Worm (Caenorhabditis elegans) whole organism, young adult: ENCODE data around the gene let-711.

Source experiments
- B0336.3 ChIP-seq: fragments of 200-800 bp; sonication (Bioruptor generic); IDR thresholded peaks from 2 replicates; pipeline ENCODE4 v1.3.6; 2022; ENCODE audit warnings: missing genetic modification characterization, missing compliant biosample characterization
- F10E7.11 ChIP-seq: sonication (generic microtip); optimal IDR thresholded peaks from 2 replicates; lab custom pipeline; 2017; ENCODE audit warnings: mild to moderate bottlenecking, missing genetic modification characterization, moderate library complexity, missing compliant biosample characterization
- Y53G8AR.9 ChIP-seq: fragments of 200-800 bp; sonication (Bioruptor generic); conservative IDR thresholded peaks from 2 replicates; pipeline ENCODE4 v1.3.6; 2022; ENCODE audit warnings: missing genetic modification reagents, missing genetic modification characterization, missing compliant biosample characterization
- lin-26 ChIP-seq: fragments of 200-800 bp; sonication (Bioruptor generic); IDR thresholded peaks from 2 replicates; pipeline ENCODE4 v1.3.6; 2022; ENCODE audit warnings: missing genetic modification reagents, missing genetic modification characterization, missing compliant biosample characterization
- lsl-1 ChIP-seq: fragments of 200-800 bp; sonication (Bioruptor generic); optimal IDR thresholded peaks from 2 replicates; lab custom pipeline; 2018; ENCODE audit warnings: mild to moderate bottlenecking, missing genetic modification characterization, moderate library complexity, missing compliant biosample characterization
- nfya-1 ChIP-seq: sonication (generic microtip); optimal IDR thresholded peaks from 2 replicates; lab custom pipeline; 2017; ENCODE audit warnings: antibody characterized with exemption, missing compliant biosample characterization, missing genetic modification characterization, borderline replicate concordance; ENCODE audit not compliant: insufficient read depth
- sdz-38 ChIP-seq: sonication (generic microtip); optimal IDR thresholded peaks from 2 replicates; lab custom pipeline; 2016; ENCODE audit warnings: missing genotype, missing genetic modification characterization, missing compliant biosample characterization

DNA sequence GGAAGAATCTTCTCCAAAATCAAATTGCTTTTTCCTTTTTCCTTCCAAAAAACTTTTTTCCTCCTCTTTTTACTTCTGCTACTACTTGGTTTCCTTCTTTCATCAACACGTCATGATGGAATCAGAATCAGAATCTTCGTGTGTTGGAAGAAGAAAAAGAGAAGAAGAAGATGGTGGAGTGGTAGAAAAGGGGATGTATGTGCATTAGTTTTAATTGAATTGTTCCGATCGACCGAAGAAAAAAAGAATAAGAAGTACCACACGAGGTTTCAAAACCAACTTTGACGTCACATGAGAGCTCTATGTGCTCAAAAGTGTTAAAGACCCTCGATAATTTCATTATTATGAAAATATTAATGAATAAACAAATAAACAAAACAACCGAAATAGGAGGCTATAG, 31.7 kb upstream of the let-711 start:
- TF ChIP-seq nfya-1 (tag; lab: Kevin White, UChicago): no peak
- TF ChIP-seq B0336.3 (GFP tag; lab: Robert Waterston, UW): no peak
- TF ChIP-seq sdz-38 (tag; lab: Kevin White, UChicago): no peak
- no peak for TF ChIP-seq Y53G8AR.9
- no peak for TF ChIP-seq lin-26 (GFP tag; lab: Robert Waterston, UW)
- no peak for TF ChIP-seq F10E7.11 (tag; lab: Kevin White, UChicago)
- no peak for TF ChIP-seq lsl-1 (GFP tag; lab: Kevin White, UChicago)
